Worm (Caenorhabditis elegans): Measurements from ENCODE around the gene C32D5.11.

Gene C32D5.11

ce11 chrII:6370110-6370509, 14.9 kb upstream of the C32D5.11 start (continued):
- TF ChIP-seq ceh-19 (GFP tag; optimal IDR thresholded peaks at IDR 0.05): no peak
- no peak for TF ChIP-seq syd-9 (tag; optimal IDR thresholded peaks at IDR 0.05)
- TF ChIP-seq pha-4 (tag; optimal IDR thresholded peaks at IDR 0.05): no peak
- peak; percentile 79 for TF ChIP-seq pax-1 (tag; optimal IDR thresholded peaks at IDR 0.05)
- TF ChIP-seq ceh-48 (tag; optimal IDR thresholded peaks at IDR 0.05): peak; percentile 48
- no peak for TF ChIP-seq pros-1 (tag; optimal IDR thresholded peaks at IDR 0.05)
- TF ChIP-seq sox-2 (GFP tag; IDR thresholded peaks at IDR 0.05): no peak
- TF ChIP-seq ceh-30 (tag; optimal IDR thresholded peaks at IDR 0.05): no peak
- TF ChIP-seq C08G9.2 (tag; optimal IDR thresholded peaks at IDR 0.05): no peak
- TF ChIP-seq ceh-45 (GFP tag; IDR thresholded peaks at IDR 0.05): no peak
- TF ChIP-seq hlh-13 (GFP tag; optimal IDR thresholded peaks at IDR 0.05): no peak
- TF ChIP-seq ztf-16 (tag; optimal IDR thresholded peaks at IDR 0.05): no peak
- no peak for TF ChIP-seq elt-2 (tag; optimal IDR thresholded peaks at IDR 0.05)
- TF ChIP-seq zip-5 (tag; optimal IDR thresholded peaks at IDR 0.05): no peak
- TF ChIP-seq ahr-1 (tag; optimal IDR thresholded peaks at IDR 0.05): no peak
- TF ChIP-seq ceh-9 (tag; optimal IDR thresholded peaks at IDR 0.05): no peak
- TF ChIP-seq nfya-1 (tag; optimal IDR thresholded peaks at IDR 0.05): peak; percentile 75
- no peak for TF ChIP-seq unc-86 (tag; optimal IDR thresholded peaks at IDR 0.05)
- TF ChIP-seq lim-6 (tag; optimal IDR thresholded peaks at IDR 0.05): no peak
- TF ChIP-seq fax-1 (tag; optimal IDR thresholded peaks at IDR 0.05): no peak
- no peak for TF ChIP-seq ceh-6 (GFP tag; optimal IDR thresholded peaks at IDR 0.05)
- no peak for TF ChIP-seq sdc-2 (tag; optimal IDR thresholded peaks at IDR 0.05)
- no peak for TF ChIP-seq npax-4 (tag; optimal IDR thresholded peaks at IDR 0.05)

DNA sequence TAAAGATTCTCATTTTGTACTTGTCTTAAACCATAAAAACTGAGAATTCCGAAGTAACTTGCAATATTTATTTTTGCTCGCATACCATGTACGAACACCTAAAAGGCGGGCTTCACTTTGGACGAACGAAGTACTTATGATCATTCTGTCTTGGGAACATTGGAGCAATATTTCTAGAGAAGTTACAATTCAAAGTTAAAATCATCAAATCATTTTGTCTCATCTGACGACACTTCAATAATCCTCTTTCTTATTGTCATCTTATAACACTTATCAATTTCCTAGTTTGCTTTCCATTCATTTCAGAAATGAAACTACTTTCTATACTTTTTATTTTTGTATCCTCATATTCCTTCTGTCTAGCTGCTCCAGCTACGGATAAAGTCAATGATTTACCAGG, 11.4 kb upstream of the C32D5.11 start, which contains the start of gene ctsa-4.1:
TSS of gene ctsa-4.1 (plus strand) at position 301 of the 400 bp plus-strand sequence.
- TF ChIP-seq ahr-1 (tag; optimal IDR thresholded peaks at IDR 0.05) (no peak), nhr-11 (tag; optimal IDR thresholded peaks at IDR 0.05) (no peak), npax-4 (tag; optimal IDR thresholded peaks at IDR 0.05) (no peak), zip-5 (tag; optimal IDR thresholded peaks at IDR 0.05) (no peak), eyg-1 (tag; optimal IDR thresholded peaks at IDR 0.05) (no peak), pag-3 (tag; optimal IDR thresholded peaks at IDR 0.05; ENCODE audit: borderline replicate concordance) (no peak), tbx-2 (tag; optimal IDR thresholded peaks at IDR 0.05) (no peak)

ce11 chrII:6365237-6365815, 10.1 kb upstream of the C32D5.11 start, which contains the start of the genes ani-2 and clec-88:
ani-2 (minus strand) TSS chrII:6365367.
clec-88 (plus strand) TSS chrII:6365722.
- no peak for TF ChIP-seq F13H6.1 (tag; optimal IDR thresholded peaks at IDR 0.05)
- no peak for TF ChIP-seq dve-1 (tag; optimal IDR thresholded peaks at IDR 0.05)
- no peak for TF ChIP-seq elt-4 (tag; optimal IDR thresholded peaks at IDR 0.05)
- TF ChIP-seq elt-2 (tag; optimal IDR thresholded peaks at IDR 0.05): no peak
- no peak for TF ChIP-seq unc-42 (tag; optimal IDR thresholded peaks at IDR 0.05)
- no peak for TF ChIP-seq fkh-10 (GFP tag; optimal IDR thresholded peaks at IDR 0.05)
- TF ChIP-seq ceh-9 (tag; optimal IDR thresholded peaks at IDR 0.05): no peak
- TF ChIP-seq fax-1 (tag; optimal IDR thresholded peaks at IDR 0.05): no peak
- TF ChIP-seq lin-11 (tag; optimal IDR thresholded peaks at IDR 0.05): no peak
- TF ChIP-seq pqm-1 (tag; optimal IDR thresholded peaks at IDR 0.05): no peak
- no peak for TF ChIP-seq ets-4 (tag; optimal IDR thresholded peaks at IDR 0.05)
- TF ChIP-seq pat-9 (tag; optimal IDR thresholded peaks at IDR 0.05): no peak
- TF ChIP-seq tbx-2 (tag; optimal IDR thresholded peaks at IDR 0.05): no peak
- no peak for TF ChIP-seq ceh-48 (tag; optimal IDR thresholded peaks at IDR 0.05)
- TF ChIP-seq pax-1 (tag; optimal IDR thresholded peaks at IDR 0.05): no peak
- TF ChIP-seq hlh-15 (tag; optimal IDR thresholded peaks at IDR 0.05): no peak
- no peak for TF ChIP-seq unc-86 (tag; optimal IDR thresholded peaks at IDR 0.05)
- no peak for TF ChIP-seq pha-4 (tag; optimal IDR thresholded peaks at IDR 0.05)
- TF ChIP-seq sox-4 (tag; optimal IDR thresholded peaks at IDR 0.05): no peak
- no peak for TF ChIP-seq ceh-2 (tag; optimal IDR thresholded peaks at IDR 0.05)

Measured in whole organism, late embryonic.